Fruit fly (Drosophila melanogaster) whole organism, prepupa: ENCODE measurements around the gene CG12594.

Source experiments
- CG10669 ChIP-seq: fragments of 200-800 bp; sonication (Bioruptor generic); optimal IDR thresholded peaks from 3 replicates; lab custom pipeline; 2018; ENCODE audit warnings: missing biosample characterization, mild to moderate bottlenecking, missing genetic modification characterization, moderate library complexity
- CG6163 ChIP-seq: fragments of 200-800 bp; sonication (Bioruptor generic); IDR thresholded peaks from 3 replicates; pipeline ENCODE4 v1.3.6; 2022; ENCODE audit warnings: missing biosample characterization, missing genetic modification characterization
- Met ChIP-seq: fragments of 200-800 bp; sonication (Bioruptor generic); optimal IDR thresholded peaks from 3 replicates; lab custom pipeline; 2016; ENCODE audit warnings: missing biosample characterization, missing genetic modification characterization
- Sox102F ChIP-seq: fragments of 200-800 bp; sonication (Bioruptor generic); optimal IDR thresholded peaks from 2 replicates; lab custom pipeline; 2016; ENCODE audit warnings: missing biosample characterization, mild to moderate bottlenecking, missing genetic modification characterization
- Sox14 ChIP-seq: fragments of 200-800 bp; sonication (Bioruptor generic); optimal IDR thresholded peaks from 3 replicates; lab custom pipeline; 2016; ENCODE audit warnings: missing biosample characterization, missing genetic modification characterization
- achi ChIP-seq: fragments of 200-800 bp; sonication (Bioruptor generic); optimal IDR thresholded peaks from 3 replicates; lab custom pipeline; 2016; ENCODE audit warnings: missing biosample characterization, missing genetic modification characterization
- cyc ChIP-seq: fragments of 200-800 bp; sonication (Bioruptor generic); optimal IDR thresholded peaks from 3 replicates; lab custom pipeline; 2016; ENCODE audit warnings: missing biosample characterization, missing genetic modification characterization
- ss ChIP-seq, 2 experiments: fragments of 200-800 bp; sonication (Bioruptor generic); optimal IDR thresholded peaks; 2 replicates in 1 of 2; 3 replicates in 1 of 2; lab custom pipeline; 2017 to 2018; ENCODE audit warnings: mild to moderate bottlenecking in 2 of 2, missing biosample characterization in 2 of 2, missing genetic modification characterization in 2 of 2, moderate library complexity in 1 of 2

DNA sequence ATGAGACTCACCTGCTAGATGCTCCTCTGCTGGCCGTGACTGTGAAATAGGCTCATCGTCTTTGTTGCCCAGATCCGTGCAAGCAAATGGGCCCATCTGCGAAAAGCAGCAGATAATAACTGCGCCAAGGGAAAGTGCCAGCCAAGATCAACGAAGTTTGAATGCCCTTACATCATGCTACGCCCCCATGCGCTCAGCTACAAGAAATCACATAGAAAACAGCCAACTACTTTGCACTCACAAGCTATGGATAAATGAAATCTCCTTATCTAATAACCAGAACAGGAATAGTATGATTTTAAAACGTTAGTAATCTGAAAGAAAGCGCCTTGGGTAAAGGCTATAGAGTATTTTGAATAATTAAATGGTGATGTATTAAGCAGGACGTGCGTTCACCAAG lies 49.8 kb upstream of the CG12594 start:
- TF ChIP-seq CG6163 (no peak), cyc (peak; percentile 37), ss (GFP tag; optimal IDR thresholded peaks at IDR 0.05; lab: Kevin White, UChicago) (peak; percentile 35 to 42), CG10669 (GFP tag; lab: Kevin White, UChicago) (peak; percentile 37), Sox14 (peak; percentile 37), Sox102F (GFP tag; lab: Kevin White, UChicago) (no peak), achi (GFP tag; lab: Kevin White, UChicago) (peak; percentile 2), Met (GFP tag; lab: Kevin White, UChicago) (no peak)
